Fruit fly (Drosophila melanogaster) whole organism, embryonic: ENCODE results near the gene bol.
A peak's percentile ranks its signal among the peaks of the same experiment; 100 is the strongest.

Source experiments
- ATbp ChIP-seq: fragments of 200-800 bp; sonication (Bioruptor generic); optimal IDR thresholded peaks from 2 replicates; lab custom pipeline; 2017; ENCODE audit warnings: missing biosample characterization, mild to moderate bottlenecking, missing genetic modification characterization, missing genetic modification reagents
- CG10431 ChIP-seq: fragments of 200-800 bp; sonication (Bioruptor generic); optimal IDR thresholded peaks from 3 replicates; lab custom pipeline; 2018; ENCODE audit warnings: missing biosample characterization, mild to moderate bottlenecking, missing genetic modification characterization
- CG11695 ChIP-seq: fragments of 200-800 bp; sonication (Bioruptor generic); IDR thresholded peaks from 3 replicates; pipeline ENCODE4 v1.3.6; 2022; ENCODE audit warnings: missing biosample characterization, missing genetic modification characterization
- CG12769 ChIP-seq: fragments of 200-800 bp; sonication (Bioruptor generic); optimal IDR thresholded peaks from 2 replicates; lab custom pipeline; 2019; ENCODE audit warnings: missing biosample characterization, mild to moderate bottlenecking, missing genetic modification characterization, moderate library complexity
- CG13424 ChIP-seq: fragments of 200-800 bp; sonication (Bioruptor generic); optimal IDR thresholded peaks from 2 replicates; lab custom pipeline; 2019; ENCODE audit warnings: missing biosample characterization, mild to moderate bottlenecking, missing genetic modification characterization, moderate library complexity
- CG18011 ChIP-seq: fragments of 200-800 bp; sonication (Bioruptor generic); optimal IDR thresholded peaks from 2 replicates; lab custom pipeline; 2017; ENCODE audit warnings: missing biosample characterization, missing genetic modification characterization, mild to moderate bottlenecking, moderate library complexity, missing genotype
- CG1832 ChIP-seq: fragments of 200-800 bp; sonication (Bioruptor generic); optimal IDR thresholded peaks from 2 replicates; lab custom pipeline; 2017; ENCODE audit warnings: missing biosample characterization, mild to moderate bottlenecking, missing genetic modification characterization, inconsistent platforms
- CG2120 ChIP-seq: fragments of 200-800 bp; sonication (Bioruptor generic); optimal IDR thresholded peaks from 3 replicates; lab custom pipeline; 2016; ENCODE audit warnings: missing biosample characterization, missing genetic modification characterization
- CG32767 ChIP-seq: fragments of 200-800 bp; sonication (Bioruptor generic); IDR thresholded peaks from 2 replicates; pipeline ENCODE4 v1.3.6; 2022; ENCODE audit warnings: missing biosample characterization, missing genetic modification characterization
- CG34376 ChIP-seq: fragments of 200-800 bp; sonication (Bioruptor generic); optimal IDR thresholded peaks from 2 replicates; lab custom pipeline; 2018; ENCODE audit warnings: missing biosample characterization, mild to moderate bottlenecking, missing genetic modification characterization
- CG34422 ChIP-seq: fragments of 200-800 bp; sonication (Bioruptor generic); IDR thresholded peaks from 3 replicates; pipeline ENCODE4 v1.3.6; 2022; ENCODE audit warnings: missing biosample characterization, missing genetic modification characterization
- CG4360 ChIP-seq: fragments of 200-800 bp; sonication (Bioruptor generic); IDR thresholded peaks from 2 replicates; pipeline ENCODE4 v1.3.6; 2022; ENCODE audit warnings: missing biosample characterization, missing genetic modification characterization
- CG6791 ChIP-seq: fragments of 200-800 bp; sonication (Bioruptor generic); IDR thresholded peaks from 3 replicates; pipeline ENCODE4 v1.3.6; 2022; ENCODE audit warnings: missing biosample characterization, missing genetic modification characterization; ENCODE audit not compliant: partially characterized antibody
- CG6854 ChIP-seq: fragments of 200-800 bp; sonication (Bioruptor generic); optimal IDR thresholded peaks from 3 replicates; lab custom pipeline; 2017; ENCODE audit warnings: missing biosample characterization, mild to moderate bottlenecking, missing genetic modification characterization
- CG8290 ChIP-seq, 3 experiments: fragments of 200-800 bp; sonication (Bioruptor generic); optimal IDR thresholded peaks; 2 replicates each; lab custom pipeline; 2016 to 2019; ENCODE audit warnings: missing biosample characterization in 3 of 3, missing genetic modification characterization in 3 of 3, mild to moderate bottlenecking in 2 of 3, moderate library complexity in 1 of 3
- CG8944 ChIP-seq: fragments of 200-800 bp; sonication (Bioruptor generic); optimal IDR thresholded peaks from 3 replicates; lab custom pipeline; 2016; ENCODE audit warnings: missing biosample characterization, missing genetic modification characterization
- CG9215 ChIP-seq: fragments of 200-800 bp; sonication (Bioruptor generic); IDR thresholded peaks from 2 replicates; pipeline ENCODE4 v1.3.6; 2022; ENCODE audit warnings: missing biosample characterization, missing genetic modification characterization
- Doc2 ChIP-seq: fragments of 200-800 bp; sonication (Bioruptor generic); IDR thresholded peaks from 2 replicates; pipeline ENCODE4 v1.3.6; 2022; ENCODE audit warnings: missing biosample characterization, missing genetic modification characterization
- E2f2 ChIP-seq: fragments of 200-800 bp; sonication (Bioruptor generic); IDR thresholded peaks from 2 replicates; pipeline ENCODE4 v1.3.6; 2022; ENCODE audit warnings: missing biosample characterization, missing genetic modification characterization
- HHEX ChIP-seq: fragments of 200-800 bp; sonication (Bioruptor generic); optimal IDR thresholded peaks from 3 replicates; lab custom pipeline; 2017; ENCODE audit warnings: missing biosample characterization, mild to moderate bottlenecking, missing genetic modification characterization, missing genetic modification reagents
- Jarid2 ChIP-seq: fragments of 200-800 bp; sonication (Bioruptor generic); optimal IDR thresholded peaks from 3 replicates; lab custom pipeline; 2017; ENCODE audit warnings: mild to moderate bottlenecking, missing biosample characterization, missing genetic modification reagents, missing genetic modification characterization
- Med ChIP-seq: fragments of 200-800 bp; sonication (Bioruptor generic); peaks from one replicate; lab custom pipeline; 2016; ENCODE audit warnings: missing biosample characterization, missing genetic modification characterization, mild to moderate bottlenecking, inconsistent platforms, moderate library complexity
- NFAT ChIP-seq: fragments of 200-800 bp; sonication (Bioruptor generic); IDR thresholded peaks from 2 replicates; pipeline ENCODE4 v1.3.6; 2022; ENCODE audit warnings: missing biosample characterization, missing genetic modification characterization
- Pdp1 ChIP-seq, 2 experiments: fragments of 200-800 bp; sonication (Bioruptor generic); optimal IDR thresholded peaks; 3 replicates each; lab custom pipeline; 2016; ENCODE audit warnings: missing biosample characterization in 2 of 2, missing genetic modification characterization in 2 of 2, mild to moderate bottlenecking in 1 of 2, moderate library complexity in 1 of 2
- Spps ChIP-seq: fragments of 200-800 bp; sonication (Bioruptor generic); optimal IDR thresholded peaks from 2 replicates; lab custom pipeline; 2018; ENCODE audit warnings: missing biosample characterization, mild to moderate bottlenecking, missing genetic modification characterization
- aop ChIP-seq: fragments of 200-800 bp; sonication (Bioruptor generic); IDR thresholded peaks from 2 replicates; pipeline ENCODE4 v1.3.6; 2022; ENCODE audit warnings: missing biosample characterization, missing genetic modification characterization
- bbx ChIP-seq: fragments of 200-800 bp; sonication (Bioruptor generic); IDR thresholded peaks from 2 replicates; pipeline ENCODE4 v1.3.6; 2022; ENCODE audit warnings: missing biosample characterization, missing genetic modification characterization; ENCODE audit not compliant: partially characterized antibody
- bigmax ChIP-seq: fragments of 200-800 bp; sonication (Bioruptor generic); optimal IDR thresholded peaks from 2 replicates; lab custom pipeline; 2018; ENCODE audit warnings: missing biosample characterization, mild to moderate bottlenecking, missing genetic modification characterization
- ci ChIP-seq: fragments of 200-800 bp; sonication (Bioruptor generic); IDR thresholded peaks from 3 replicates; pipeline ENCODE4 v1.3.6; 2022; ENCODE audit warnings: missing biosample characterization, missing genetic modification characterization
- corto ChIP-seq: fragments of 200-800 bp; sonication (Bioruptor generic); optimal IDR thresholded peaks from 2 replicates; lab custom pipeline; 2016; ENCODE audit warnings: missing biosample characterization, mild to moderate bottlenecking, missing genetic modification characterization, moderate library complexity
- dimm ChIP-seq: fragments of 200-800 bp; sonication (Bioruptor generic); IDR thresholded peaks from 2 replicates; pipeline ENCODE4 v1.3.6; 2022; ENCODE audit warnings: missing biosample characterization, missing genetic modification characterization
- dmrt99B ChIP-seq: fragments of 200-800 bp; sonication (Bioruptor generic); optimal IDR thresholded peaks from 2 replicates; lab custom pipeline; 2018; ENCODE audit warnings: missing biosample characterization, mild to moderate bottlenecking, missing genetic modification characterization, moderate library complexity
- ewg ChIP-seq: fragments of 200-800 bp; sonication (Bioruptor generic); optimal IDR thresholded peaks from 3 replicates; lab custom pipeline; 2017; ENCODE audit warnings: mild to moderate bottlenecking, missing biosample characterization, missing genetic modification reagents, missing genetic modification characterization
- grn ChIP-seq: fragments of 200-800 bp; sonication (Bioruptor generic); optimal IDR thresholded peaks from 3 replicates; lab custom pipeline; 2017; ENCODE audit warnings: missing biosample characterization, missing genetic modification characterization
- kni ChIP-seq: fragments of 200-800 bp; sonication (Bioruptor generic); optimal IDR thresholded peaks from 3 replicates; lab custom pipeline; 2017; ENCODE audit warnings: mild to moderate bottlenecking, missing biosample characterization, missing genetic modification reagents, missing genetic modification characterization
- mam ChIP-seq: fragments of 200-800 bp; sonication (Bioruptor generic); optimal IDR thresholded peaks from 3 replicates; lab custom pipeline; 2016; ENCODE audit warnings: missing biosample characterization, missing genetic modification characterization
- mirr ChIP-seq: fragments of 200-800 bp; sonication (Bioruptor generic); optimal IDR thresholded peaks from 3 replicates; lab custom pipeline; 2018; ENCODE audit warnings: missing biosample characterization, mild to moderate bottlenecking, missing genetic modification characterization
- oc ChIP-seq: fragments of 200-800 bp; sonication (Bioruptor generic); optimal IDR thresholded peaks from 2 replicates; lab custom pipeline; 2018; ENCODE audit warnings: missing biosample characterization, mild to moderate bottlenecking, missing genetic modification characterization, moderate library complexity
- onecut ChIP-seq: fragments of 200-800 bp; sonication (Bioruptor generic); IDR thresholded peaks from 2 replicates; pipeline ENCODE4 v1.3.6; 2022; ENCODE audit warnings: missing biosample characterization, missing genetic modification characterization
- org-1 ChIP-seq: fragments of 200-800 bp; sonication (Bioruptor generic); optimal IDR thresholded peaks from 2 replicates; lab custom pipeline; 2017; ENCODE audit warnings: missing biosample characterization, missing genetic modification characterization
- pho ChIP-seq: fragments of 200-800 bp; sonication (Bioruptor generic); optimal IDR thresholded peaks from 2 replicates; lab custom pipeline; 2016; ENCODE audit warnings: missing biosample characterization, missing genetic modification characterization
- run ChIP-seq: fragments of 200-800 bp; sonication (Bioruptor generic); optimal IDR thresholded peaks from 3 replicates; lab custom pipeline; 2018; ENCODE audit warnings: missing biosample characterization, mild to moderate bottlenecking, missing genetic modification characterization
- sqz ChIP-seq: fragments of 200-800 bp; sonication (Bioruptor generic); optimal IDR thresholded peaks from 3 replicates; lab custom pipeline; 2018; ENCODE audit warnings: missing biosample characterization, mild to moderate bottlenecking, missing genetic modification characterization
- ssp ChIP-seq: fragments of 200-800 bp; sonication (Bioruptor generic); IDR thresholded peaks from 2 replicates; pipeline ENCODE4 v1.3.6; 2022; ENCODE audit warnings: missing biosample characterization, missing genetic modification characterization
- wek ChIP-seq: fragments of 200-800 bp; sonication (Bioruptor generic); optimal IDR thresholded peaks from 3 replicates; lab custom pipeline; 2018; ENCODE audit warnings: missing biosample characterization, mild to moderate bottlenecking, missing genetic modification characterization, moderate library complexity
- zf30C ChIP-seq: fragments of 200-800 bp; sonication (Bioruptor generic); optimal IDR thresholded peaks from 3 replicates; lab custom pipeline; 2018; ENCODE audit warnings: missing biosample characterization, mild to moderate bottlenecking, missing genetic modification characterization

The bol gene

DNA sequence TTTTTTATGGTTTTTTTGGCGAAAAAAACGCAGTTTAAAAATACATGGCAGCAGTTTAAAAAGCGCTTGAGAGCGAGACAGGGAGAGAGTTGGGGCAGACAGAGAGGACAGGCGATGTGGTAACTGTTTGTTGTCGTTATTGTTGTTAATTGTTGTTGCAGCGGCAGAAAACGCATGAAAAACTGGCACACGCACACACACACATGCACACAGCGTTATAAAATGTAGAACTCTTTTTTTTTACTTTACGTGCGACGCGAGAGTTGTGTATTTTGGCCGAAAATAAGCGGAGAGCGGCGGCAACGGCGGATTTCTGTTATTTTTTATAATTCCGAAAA lies 9.3 kb downstream of the bol start (continued):
- no peak for TF ChIP-seq CG18011
- no peak for TF ChIP-seq wek (GFP tag; lab: Kevin White, UChicago)
- no peak for TF ChIP-seq corto (GFP tag; lab: Kevin White, UChicago)
- peak in 1 of 2 experiments; percentile 74 for TF ChIP-seq Pdp1 (GFP tag; optimal IDR thresholded peaks at IDR 0.05; lab: Kevin White, UChicago)
- TF ChIP-seq zf30C (GFP tag; lab: Kevin White, UChicago): no peak
- no peak for TF ChIP-seq org-1 (GFP tag; lab: Kevin White, UChicago)
- TF ChIP-seq ssp (GFP tag; lab: Robert Waterston, UW): no peak
- no peak for TF ChIP-seq Doc2 (GFP tag; lab: Robert Waterston, UW)
- no peak; the same call in 2 of the 3 replicates for TF ChIP-seq CG34422 (GFP tag; lab: Robert Waterston, UW)
- no peak for TF ChIP-seq HHEX (GFP tag; lab: Kevin White, UChicago)
- TF ChIP-seq NFAT: no peak
- TF ChIP-seq ewg (GFP tag; lab: Kevin White, UChicago): no peak
- TF ChIP-seq run (tag; lab: Kevin White, UChicago): no peak
- no peak for TF ChIP-seq CG34376 (GFP tag; lab: Kevin White, UChicago)
- no peak for TF ChIP-seq grn (GFP tag; lab: Kevin White, UChicago)
- TF ChIP-seq CG2120 (GFP tag; lab: Kevin White, UChicago): no peak
- no peak for TF ChIP-seq ATbp (GFP tag; lab: Kevin White, UChicago)
- TF ChIP-seq sqz: peak; percentile 66
- TF ChIP-seq bigmax (GFP tag; lab: Kevin White, UChicago): no peak
- no peak for TF ChIP-seq CG13424 (tag; lab: Kevin White, UChicago)
- TF ChIP-seq mam (GFP tag; lab: Kevin White, UChicago): no peak
- TF ChIP-seq CG8290 (GFP tag; optimal IDR thresholded peaks at IDR 0.05; lab: Kevin White, UChicago): peak; percentile 7
- TF ChIP-seq CG8290 (tag; optimal IDR thresholded peaks at IDR 0.05; lab: Kevin White, UChicago): no peak
- TF ChIP-seq dmrt99B (tag; lab: Kevin White, UChicago): no peak
- TF ChIP-seq Spps: no peak
- no peak for TF ChIP-seq bbx
- peak; percentile 64 for TF ChIP-seq Med (GFP tag; lab: Kevin White, UChicago)
- TF ChIP-seq CG6854 (GFP tag; lab: Kevin White, UChicago): no peak
- no peak for TF ChIP-seq CG4360
- TF ChIP-seq CG10431 (GFP tag; lab: Kevin White, UChicago): peak; percentile 5
- no peak for TF ChIP-seq CG12769 (tag; lab: Kevin White, UChicago)
- TF ChIP-seq CG32767: no peak
- no peak for TF ChIP-seq onecut
- TF ChIP-seq CG6791: 0 out of 3 replicates have a peak, but pooled peaks have one; percentile 53
- no peak for TF ChIP-seq CG9215 (GFP tag; lab: Robert Waterston, UW)
- TF ChIP-seq CG1832: no peak
- TF ChIP-seq dimm (GFP tag; lab: Robert Waterston, UW): no peak
- no peak for TF ChIP-seq CG8944 (GFP tag; lab: Kevin White, UChicago)
- TF ChIP-seq ci (GFP tag; lab: Robert Waterston, UW): no peak
- peak; percentile 5 for TF ChIP-seq kni (GFP tag; lab: Kevin White, UChicago)
- TF ChIP-seq CG11695: no peak
- TF ChIP-seq E2f2 (GFP tag; lab: Robert Waterston, UW): 0 out of 2 replicates have a peak, but pooled peaks have one; percentile 3
- peak; percentile 86 for TF ChIP-seq Jarid2 (GFP tag; lab: Kevin White, UChicago)
- TF ChIP-seq oc (tag; lab: Kevin White, UChicago): no peak
- TF ChIP-seq pho (GFP tag; lab: Kevin White, UChicago): no peak
- no peak for TF ChIP-seq mirr (GFP tag; lab: Kevin White, UChicago)
- no peak for TF ChIP-seq aop (GFP tag; lab: Robert Waterston, UW)
